Fruit fly (Drosophila melanogaster) whole organism, wandering third instar larva: ENCODE measurements around the gene Cpr62Bb.

Experiments
- Abd-B ChIP-seq: fragments of >200 bp; optimal IDR thresholded peaks from 2 replicates; lab custom pipeline; 2017; ENCODE audit warnings: missing biosample characterization, missing genetic modification characterization
- CG32264 ChIP-seq: fragments of 200-800 bp; sonication (Bioruptor generic); optimal IDR thresholded peaks from 2 replicates; lab custom pipeline; 2016; ENCODE audit warnings: missing biosample characterization, missing genetic modification characterization
- CG9705 ChIP-seq: fragments of 200-800 bp; sonication (Bioruptor generic); optimal IDR thresholded peaks from 2 replicates; lab custom pipeline; 2018; ENCODE audit warnings: missing biosample characterization, mild to moderate bottlenecking, missing genetic modification characterization
- CrebA ChIP-seq: fragments of 200-800 bp; sonication (Bioruptor generic); optimal IDR thresholded peaks from 2 replicates; lab custom pipeline; 2016; ENCODE audit warnings: missing biosample characterization, mild to moderate bottlenecking, missing genetic modification characterization, borderline replicate concordance
- Dfd ChIP-seq: fragments of >200 bp; optimal IDR thresholded peaks from 2 replicates; lab custom pipeline; 2017; ENCODE audit warnings: missing biosample characterization, missing genetic modification characterization
- Dif ChIP-seq: fragments of 200-275, 200-300 bp; sonication (Bioruptor generic); optimal IDR thresholded peaks from 2 replicates; lab custom pipeline; 2018; ENCODE audit warnings: missing biosample characterization, missing genetic modification characterization; ENCODE audit not compliant: partially characterized antibody
- GATAd ChIP-seq: sonication (Bioruptor generic); optimal IDR thresholded peaks from 2 replicates; lab custom pipeline; 2016; ENCODE audit warnings: missing biosample characterization, missing genetic modification characterization
- HLH106 ChIP-seq: fragments of 200-800 bp; optimal IDR thresholded peaks from 3 replicates; lab custom pipeline; 2019; ENCODE audit warnings: missing biosample characterization, mild to moderate bottlenecking, missing genetic modification characterization, moderate library complexity
- Hnf4 ChIP-seq: fragments of 200-800 bp; sonication (Bioruptor generic); optimal IDR thresholded peaks from 2 replicates; lab custom pipeline; 2016; ENCODE audit warnings: missing biosample characterization, mild to moderate bottlenecking, missing genetic modification characterization
- Hr78 ChIP-seq: fragments of >200 bp; optimal IDR thresholded peaks from 2 replicates; lab custom pipeline; 2017; ENCODE audit warnings: missing biosample characterization, missing genetic modification characterization
- Hr83 ChIP-seq: fragments of 200-300 bp; sonication (Bioruptor generic); optimal IDR thresholded peaks from 2 replicates; lab custom pipeline; 2016; ENCODE audit warnings: missing biosample characterization, mild to moderate bottlenecking, missing genetic modification characterization, moderate library complexity; ENCODE audit not compliant: poor library complexity, severe bottlenecking
- Jra ChIP-seq: sonication (Bioruptor generic); optimal IDR thresholded peaks from 2 replicates; lab custom pipeline; 2016; ENCODE audit warnings: missing biosample characterization, missing genetic modification characterization
- Mio ChIP-seq: sonication (Bioruptor generic); optimal IDR thresholded peaks from 2 replicates; lab custom pipeline; 2016; ENCODE audit warnings: missing biosample characterization, missing genetic modification characterization
- Myc ChIP-seq: fragments of >200 bp; optimal IDR thresholded peaks from 2 replicates; lab custom pipeline; 2017
- N ChIP-seq: fragments of >200 bp; optimal IDR thresholded peaks from 2 replicates; lab custom pipeline; 2018; ENCODE audit warnings: missing biosample characterization, missing external identifiers, missing genetic modification characterization
- OdsH ChIP-seq: fragments of 200-800 bp; sonication (Bioruptor generic); optimal IDR thresholded peaks from 2 replicates; lab custom pipeline; 2016; ENCODE audit warnings: missing biosample characterization, mild to moderate bottlenecking, missing genetic modification characterization
- Rel ChIP-seq, 2 experiments: fragments of 200-800 bp; sonication (Bioruptor generic) in 1 of 2; optimal IDR thresholded peaks; 2 replicates in 1 of 2; 3 replicates in 1 of 2; lab custom pipeline; 2016 to 2019; ENCODE audit warnings: mild to moderate bottlenecking in 2 of 2, missing biosample characterization in 2 of 2, missing genetic modification characterization in 2 of 2, moderate library complexity in 1 of 2
- Sp1 ChIP-seq: fragments of 200-800 bp; sonication (Bioruptor generic); optimal IDR thresholded peaks from 3 replicates; lab custom pipeline; 2019; ENCODE audit warnings: missing biosample characterization, mild to moderate bottlenecking, missing genetic modification characterization, moderate library complexity
- Vsx2 ChIP-seq: fragments of 200-300, 225-300 bp; sonication (Bioruptor generic); optimal IDR thresholded peaks from 2 replicates; lab custom pipeline; 2018; ENCODE audit warnings: missing biosample characterization, missing genetic modification characterization; ENCODE audit not compliant: partially characterized antibody
- br ChIP-seq: fragments of 200-800 bp; sonication (Bioruptor generic); optimal IDR thresholded peaks from 2 replicates; lab custom pipeline; 2016; ENCODE audit warnings: missing biosample characterization, missing genetic modification characterization
- brk ChIP-seq: fragments of 200-800 bp; sonication (Bioruptor generic); optimal IDR thresholded peaks from 2 replicates; lab custom pipeline; 2016; ENCODE audit warnings: missing biosample characterization, mild to moderate bottlenecking, missing genetic modification characterization
- dl ChIP-seq, 2 experiments: fragments of 175-275, 200-275 bp in 1 of 2; fragments of 200-275 bp in 1 of 2; sonication (Bioruptor generic); optimal IDR thresholded peaks; lab custom pipeline; 2018; ENCODE audit warnings: mild to moderate bottlenecking in 2 of 2, missing biosample characterization in 2 of 2, missing genetic modification characterization in 2 of 2, moderate library complexity in 2 of 2; ENCODE audit not compliant: partially characterized antibody in 2 of 2, insufficient read depth in 1 of 2
- dmrt93B ChIP-seq: fragments of 200-800 bp; sonication (Bioruptor generic); optimal IDR thresholded peaks from 2 replicates; lab custom pipeline; 2018; ENCODE audit warnings: missing biosample characterization, mild to moderate bottlenecking, missing genetic modification characterization
- dsf ChIP-seq: sonication (Bioruptor generic); optimal IDR thresholded peaks from 2 replicates; lab custom pipeline; 2016; ENCODE audit warnings: missing biosample characterization, missing genetic modification characterization, borderline replicate concordance
- ey ChIP-seq: fragments of 200-800 bp; sonication (Bioruptor generic); optimal IDR thresholded peaks from 2 replicates; lab custom pipeline; 2016; ENCODE audit warnings: missing biosample characterization, missing genetic modification characterization
- foxo ChIP-seq, 2 experiments: fragments of 200-800 bp; sonication (Bioruptor generic); optimal IDR thresholded peaks; 2 replicates in 1 of 2; 3 replicates in 1 of 2; lab custom pipeline; 2016 to 2017; ENCODE audit warnings: missing biosample characterization in 2 of 2, missing genetic modification characterization in 2 of 2
- fru ChIP-seq: fragments of 200-800 bp; sonication (Bioruptor generic); optimal IDR thresholded peaks from 3 replicates; lab custom pipeline; 2016; ENCODE audit warnings: missing biosample characterization, mild to moderate bottlenecking, missing genetic modification characterization
- h ChIP-seq: fragments of 200-800 bp; sonication (Bioruptor generic); optimal IDR thresholded peaks from 3 replicates; lab custom pipeline; 2016; ENCODE audit warnings: missing biosample characterization, mild to moderate bottlenecking, missing genetic modification characterization
- jim ChIP-seq: fragments of 175-275, 200-325 bp; sonication (Bioruptor generic); optimal IDR thresholded peaks from 2 replicates; lab custom pipeline; 2016; ENCODE audit warnings: missing biosample characterization, mild to moderate bottlenecking, missing genetic modification characterization
- lola ChIP-seq: fragments of >200 bp; optimal IDR thresholded peaks from 2 replicates; lab custom pipeline; 2017; ENCODE audit warnings: missing biosample characterization, missing genetic modification characterization
- pan ChIP-seq: fragments of >200 bp; optimal IDR thresholded peaks from 2 replicates; lab custom pipeline; 2017
- psq ChIP-seq: fragments of 200-800 bp; sonication (Bioruptor generic); optimal IDR thresholded peaks from 3 replicates; lab custom pipeline; 2017; ENCODE audit warnings: missing biosample characterization, mild to moderate bottlenecking, missing genetic modification characterization, moderate library complexity
- rgr ChIP-seq: fragments of 200-800 bp; sonication (Bioruptor generic); optimal IDR thresholded peaks from 3 replicates; lab custom pipeline; 2016; ENCODE audit warnings: missing biosample characterization, mild to moderate bottlenecking, missing genetic modification characterization
- sage ChIP-seq: fragments of 200-800 bp; sonication (Bioruptor generic); optimal IDR thresholded peaks from 2 replicates; lab custom pipeline; 2016; ENCODE audit warnings: missing biosample characterization, mild to moderate bottlenecking, missing genetic modification characterization
- sv ChIP-seq: fragments of 200-800 bp; sonication (Bioruptor generic); optimal IDR thresholded peaks from 3 replicates; lab custom pipeline; 2016; ENCODE audit warnings: missing biosample characterization, missing genetic modification characterization
- tai ChIP-seq: sonication (Bioruptor generic); optimal IDR thresholded peaks from 2 replicates; lab custom pipeline; 2016; ENCODE audit warnings: missing biosample characterization, missing genetic modification characterization
- usp ChIP-seq: fragments of >200 bp; optimal IDR thresholded peaks from 2 replicates; lab custom pipeline; 2017; ENCODE audit warnings: missing biosample characterization, missing genetic modification characterization
- woc ChIP-seq: sonication (Bioruptor generic); optimal IDR thresholded peaks from 2 replicates; lab custom pipeline; 2016; ENCODE audit warnings: missing biosample characterization, mild to moderate bottlenecking, missing genetic modification characterization

The Cpr62Bb gene

DNA sequence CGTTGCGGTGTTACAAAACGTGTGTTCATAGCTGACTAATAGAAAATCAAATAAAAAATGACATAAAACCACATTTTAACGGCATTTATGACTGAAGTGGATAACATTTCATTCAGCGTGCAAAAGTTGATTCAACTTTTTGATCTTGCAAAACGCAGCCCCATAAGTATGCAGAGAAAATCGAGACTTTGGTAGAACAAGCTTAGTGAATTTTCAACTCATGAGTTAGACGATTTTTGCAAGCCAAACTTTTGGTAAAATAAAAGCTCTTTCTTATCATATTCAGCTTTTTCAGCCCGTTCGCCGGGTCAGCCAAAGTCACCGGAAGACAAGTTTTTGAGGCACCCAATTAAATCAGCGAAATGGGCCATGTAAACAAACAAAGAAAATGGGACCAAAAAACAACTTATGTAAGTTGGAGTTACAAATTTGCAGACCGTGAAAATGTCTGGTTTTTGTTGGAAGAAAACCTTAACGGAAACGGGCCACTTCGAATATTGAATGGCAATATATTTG lies 3.2 kb downstream of the Cpr62Bb start, which contains the start of gene Cpr62Ba:
TSS of gene Cpr62Ba (minus strand) at position 31 of the 516 bp plus-strand sequence.
- TF ChIP-seq CrebA (GFP tag; lab: Kevin White, UChicago) (no peak), Myc (lab: Kevin White, UChicago) (peak; percentile 63)
- TF ChIP-seq, all 38 proteins: peak for 1

DNA sequence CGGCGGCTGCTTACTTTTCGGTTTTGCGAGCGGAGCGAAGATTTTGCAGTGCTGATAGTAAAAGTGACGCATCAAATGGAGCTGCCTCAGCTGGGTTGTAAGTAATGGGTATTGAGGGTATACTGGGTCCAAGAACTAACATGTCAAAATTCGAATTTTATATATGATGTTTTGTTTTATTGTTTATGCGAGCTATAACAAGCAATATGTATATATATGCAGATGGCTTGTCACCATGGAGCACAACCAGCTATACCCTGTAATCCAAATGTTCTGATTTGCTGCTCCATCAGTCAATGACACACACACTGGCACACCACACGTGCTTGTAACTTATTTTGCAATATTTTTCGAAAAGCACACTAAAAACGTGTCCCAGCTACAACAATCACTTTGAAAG lies 5.4 kb downstream of the Cpr62Bb start:
- TF ChIP-seq N (GFP tag; lab: Kevin White, UChicago) = no peak
- no peak for TF ChIP-seq Dif (GFP tag; lab: Kevin White, UChicago)
- no peak for TF ChIP-seq Jra
- TF ChIP-seq dsf (GFP tag; lab: Kevin White, UChicago) = no peak
- no peak for TF ChIP-seq Mio (GFP tag; lab: Kevin White, UChicago)
- TF ChIP-seq pan (lab: Kevin White, UChicago) = no peak
- TF ChIP-seq br (GFP tag; lab: Kevin White, UChicago) = peak; percentile 41
- TF ChIP-seq GATAd (GFP tag; lab: Kevin White, UChicago) = no peak
- TF ChIP-seq fru = peak; percentile 69
- TF ChIP-seq Abd-B (GFP tag; lab: Kevin White, UChicago) = no peak
- no peak for TF ChIP-seq Rel (GFP tag; optimal IDR thresholded peaks at IDR 0.05; lab: Kevin White, UChicago)
- TF ChIP-seq Rel (tag; optimal IDR thresholded peaks at IDR 0.05; lab: Kevin White, UChicago) = no peak
- peak; percentile 40 for TF ChIP-seq Hnf4 (GFP tag; lab: Kevin White, UChicago)
- TF ChIP-seq woc (GFP tag; lab: Kevin White, UChicago) = peak; percentile 23
- TF ChIP-seq CG9705 (GFP tag; lab: Kevin White, UChicago) = no peak
- no peak for TF ChIP-seq Hr83
- TF ChIP-seq CrebA (GFP tag; lab: Kevin White, UChicago) = no peak
- TF ChIP-seq lola = no peak
- TF ChIP-seq brk (GFP tag; lab: Kevin White, UChicago) = no peak
- no peak for TF ChIP-seq dl (GFP tag; optimal IDR thresholded peaks at IDR 0.05; lab: Kevin White, UChicago; ENCODE audit: insufficient read depth in 1 of 2, partially characterized antibody in 2 of 2)
- TF ChIP-seq Vsx2 = no peak
- peak; percentile 55 for TF ChIP-seq ey (GFP tag; lab: Kevin White, UChicago)
- no peak for TF ChIP-seq Myc (lab: Kevin White, UChicago)
- TF ChIP-seq dmrt93B (GFP tag; lab: Kevin White, UChicago) = no peak
- no peak for TF ChIP-seq sv (GFP tag; lab: Kevin White, UChicago)
- peak; percentile 53 for TF ChIP-seq rgr (GFP tag; lab: Kevin White, UChicago)
- no peak for TF ChIP-seq CG32264 (GFP tag; lab: Kevin White, UChicago)
- TF ChIP-seq sage (GFP tag; lab: Kevin White, UChicago) = no peak
- peak; percentile 51 for TF ChIP-seq Sp1 (GFP tag; lab: Kevin White, UChicago)
- no peak for TF ChIP-seq tai (GFP tag; lab: Kevin White, UChicago)
- TF ChIP-seq h (GFP tag; lab: Kevin White, UChicago) = peak; percentile 59
- TF ChIP-seq foxo (GFP tag; optimal IDR thresholded peaks at IDR 0.05; lab: Kevin White, UChicago) = peak in 1 of 2 experiments; percentile 69
- TF ChIP-seq psq = no peak
- TF ChIP-seq jim (GFP tag; lab: Kevin White, UChicago) = no peak
- TF ChIP-seq OdsH = peak; percentile 57
- TF ChIP-seq Dfd (GFP tag; lab: Kevin White, UChicago) = no peak
- TF ChIP-seq usp = no peak
- no peak for TF ChIP-seq Hr78
- TF ChIP-seq HLH106 (tag; lab: Kevin White, UChicago) = peak; percentile 62

DNA sequence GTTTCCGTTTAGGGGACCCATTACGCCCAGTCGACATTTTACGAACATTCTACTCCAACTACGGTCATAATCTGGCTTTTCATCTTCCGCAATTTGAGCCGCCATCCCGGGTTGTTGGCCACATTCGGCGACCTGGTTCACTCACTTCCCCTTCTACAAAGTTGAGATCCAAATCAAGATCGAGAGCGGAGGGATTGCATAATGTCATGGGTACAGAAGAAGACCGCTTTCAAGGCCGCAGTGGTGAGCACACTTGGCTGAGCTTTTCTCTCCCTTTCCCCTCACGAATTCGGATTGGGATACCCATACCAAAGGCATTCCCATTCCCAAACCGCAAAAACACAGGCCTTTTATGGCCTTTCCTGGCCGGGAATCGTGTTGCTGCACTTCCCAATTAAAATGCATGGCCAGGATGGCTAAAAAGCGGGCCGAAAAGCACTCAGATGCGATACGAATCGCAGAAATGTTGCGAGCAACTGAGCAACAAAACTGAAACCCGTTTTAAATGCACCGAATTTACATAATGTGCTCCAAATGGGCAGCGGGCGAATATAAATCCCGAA lies 7.1 kb downstream of the Cpr62Bb start:
- TF ChIP-seq Rel (GFP tag; optimal IDR thresholded peaks at IDR 0.05; lab: Kevin White, UChicago) (peak; percentile 6), Rel (tag; optimal IDR thresholded peaks at IDR 0.05; lab: Kevin White, UChicago) (no peak), ey (GFP tag; lab: Kevin White, UChicago) (no peak)
